Worm (Caenorhabditis elegans) whole organism, mixed stage, embryonic: ENCODE measurements around the gene lys-1.

Source experiments
- M03D4.4 ChIP-seq: sonication (generic microtip); optimal IDR thresholded peaks from 2 replicates; lab custom pipeline; 2017; ENCODE audit warnings: mild to moderate bottlenecking, missing genetic modification characterization, missing compliant biosample characterization
- elt-3 ChIP-seq: fragments of 150-350 bp; optimal IDR thresholded peaks from 2 replicates; lab custom pipeline; 2014; ENCODE audit warnings: missing biosample characterization, missing genetic modification characterization
- flh-1 ChIP-seq: fragments of 200-800 bp; sonication (Bioruptor generic); optimal IDR thresholded peaks from 2 replicates; lab custom pipeline; 2018; ENCODE audit warnings: mild to moderate bottlenecking, missing genetic modification characterization, moderate library complexity, missing compliant biosample characterization
- nhr-12 ChIP-seq: fragments of 150-350 bp; optimal IDR thresholded peaks from 2 replicates; lab custom pipeline; 2014; ENCODE audit warnings: missing biosample characterization, missing genetic modification characterization
- nhr-237 ChIP-seq: fragments of 150-350 bp; optimal IDR thresholded peaks from 2 replicates; lab custom pipeline; 2014; ENCODE audit warnings: missing biosample characterization, missing genetic modification characterization
- nhr-28 ChIP-seq: fragments of 150-350 bp; optimal IDR thresholded peaks from 2 replicates; lab custom pipeline; 2014; ENCODE audit warnings: missing biosample characterization, missing genetic modification characterization
- nhr-76 ChIP-seq: sonication (generic microtip); optimal IDR thresholded peaks from 2 replicates; lab custom pipeline; 2017; ENCODE audit warnings: missing biosample characterization, missing genetic modification characterization
- pha-4 ChIP-seq: fragments of 150-350 bp; optimal IDR thresholded peaks from 2 replicates; lab custom pipeline; 2018; ENCODE audit warnings: missing biosample characterization, missing genetic modification reagents, missing genetic modification characterization
- snpc-4 ChIP-seq: fragments of 150-350 bp; optimal IDR thresholded peaks from 2 replicates; lab custom pipeline; 2014; ENCODE audit warnings: missing biosample characterization, missing genetic modification characterization

DNA sequence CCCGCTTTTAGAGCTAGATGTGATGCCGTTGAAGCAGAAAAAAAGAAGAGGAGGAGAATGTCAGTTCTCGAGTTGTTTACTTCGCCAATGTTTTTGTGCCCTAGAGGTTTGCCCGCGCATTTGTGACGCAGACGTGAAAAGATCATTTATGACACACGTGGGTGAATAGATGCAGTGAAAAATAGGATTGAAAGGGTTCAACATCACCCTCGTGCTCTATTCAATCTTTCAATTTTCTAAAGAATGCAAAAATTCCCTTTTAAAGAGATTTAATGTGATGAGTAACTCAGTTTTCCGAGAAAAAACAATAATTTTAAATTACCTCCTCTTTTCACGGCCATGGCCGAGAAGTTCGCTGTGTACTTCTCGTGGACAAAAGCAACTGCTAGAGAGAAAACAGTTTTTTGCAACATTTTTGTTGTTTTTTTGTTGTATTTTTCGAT is 31.2 kb upstream of the lys-1 start:
- TF ChIP-seq M03D4.4 (tag; lab: Kevin White, UChicago): no peak
- no peak for TF ChIP-seq pha-4 (tag; lab: Kevin White, UChicago)
- TF ChIP-seq flh-1 (GFP tag; lab: Kevin White, UChicago): no peak
- TF ChIP-seq elt-3 (tag; lab: Kevin White, UChicago): no peak
- TF ChIP-seq nhr-12 (tag; lab: Kevin White, UChicago): no peak
- no peak for TF ChIP-seq snpc-4
- no peak for TF ChIP-seq nhr-28 (tag; lab: Kevin White, UChicago)
- TF ChIP-seq nhr-76 (tag; lab: Kevin White, UChicago): no peak
- no peak for TF ChIP-seq nhr-237
